Worm (Caenorhabditis elegans) whole organism, L1 larva: ENCODE data around the gene srxa-19.

Experiments
- aly-2 ChIP-seq: fragments of 150-350 bp; optimal IDR thresholded peaks from 2 replicates; lab custom pipeline; 2014; ENCODE audit warnings: missing biosample characterization, missing genetic modification characterization
- ceh-82 ChIP-seq, 3 experiments: fragments of 150-350 bp in 1 of 3; sonication (generic microtip) in 2 of 3; optimal IDR thresholded peaks; 2 replicates each; lab custom pipeline; 2014 to 2017; ENCODE audit warnings: missing biosample characterization in 3 of 3, missing genetic modification characterization in 3 of 3
- jun-1 ChIP-seq: fragments of 150-350 bp; optimal IDR thresholded peaks from 2 replicates; lab custom pipeline; 2014; ENCODE audit warnings: missing biosample characterization, missing genetic modification reagents, missing genetic modification characterization
- mef-2 ChIP-seq: fragments of 150-350 bp; optimal IDR thresholded peaks from 2 replicates; lab custom pipeline; 2014; ENCODE audit warnings: missing biosample characterization, missing genetic modification characterization
- nhr-12 ChIP-seq: sonication (generic microtip); optimal IDR thresholded peaks from 2 replicates; lab custom pipeline; 2017; ENCODE audit warnings: missing biosample characterization, missing genetic modification characterization
- pag-3 ChIP-seq: sonication (generic microtip); optimal IDR thresholded peaks from 2 replicates; lab custom pipeline; 2017; ENCODE audit warnings: missing genetic modification characterization, mild to moderate bottlenecking, missing compliant biosample characterization, antibody characterized with exemption, borderline replicate concordance; ENCODE audit not compliant: insufficient read depth
- tbx-2 ChIP-seq: sonication (generic microtip); optimal IDR thresholded peaks from 2 replicates; lab custom pipeline; 2016; ENCODE audit warnings: missing genetic modification characterization, missing compliant biosample characterization
- ztf-11 ChIP-seq, 2 experiments: sonication (generic microtip); optimal IDR thresholded peaks; 2 replicates each; lab custom pipeline; 2016 to 2017; ENCODE audit warnings: missing genetic modification characterization in 2 of 2, missing biosample characterization in 1 of 2, missing compliant biosample characterization in 1 of 2

ce11 chrV:10153076-10153475 lies 30.5 kb upstream of the srxa-19 start:
- no peak for TF ChIP-seq mef-2 (tag; lab: Kevin White, UChicago)
- TF ChIP-seq pag-3 (tag; lab: Kevin White, UChicago) = no peak
- TF ChIP-seq aly-2 (tag; lab: Kevin White, UChicago) = no peak
- TF ChIP-seq ceh-82 (tag; optimal IDR thresholded peaks at IDR 0.05; lab: Kevin White, UChicago) = no peak
- TF ChIP-seq ztf-11 (tag; optimal IDR thresholded peaks at IDR 0.05; lab: Kevin White, UChicago) = no peak
- no peak for TF ChIP-seq tbx-2
- no peak for TF ChIP-seq jun-1 (tag; lab: Kevin White, UChicago)
- no peak for TF ChIP-seq nhr-12 (tag; lab: Kevin White, UChicago)
